Fruit fly (Drosophila melanogaster) whole organism, embryonic: ENCODE results near the gene nmo.
A peak's percentile ranks its signal among the peaks of the same experiment; 100 is the strongest.

Source experiments
- BtbVII ChIP-seq: fragments of 200-800 bp; sonication (Bioruptor generic); optimal IDR thresholded peaks from 3 replicates; lab custom pipeline; 2017; ENCODE audit warnings: missing biosample characterization, mild to moderate bottlenecking, missing genetic modification characterization
- CG10147 ChIP-seq: fragments of 200-800 bp; sonication (Bioruptor generic); optimal IDR thresholded peaks from 2 replicates; lab custom pipeline; 2019; ENCODE audit warnings: missing biosample characterization, mild to moderate bottlenecking, missing genetic modification characterization, moderate library complexity
- CG10431 ChIP-seq: fragments of 200-800 bp; sonication (Bioruptor generic); optimal IDR thresholded peaks from 3 replicates; lab custom pipeline; 2018; ENCODE audit warnings: missing biosample characterization, mild to moderate bottlenecking, missing genetic modification characterization
- CG11247 ChIP-seq: fragments of 200-800 bp; sonication (Bioruptor generic); IDR thresholded peaks from 2 replicates; pipeline ENCODE4 v1.3.6; 2022; ENCODE audit warnings: missing biosample characterization, missing genetic modification characterization
- CG12071 ChIP-seq: fragments of 200-800 bp; sonication (Bioruptor generic); optimal IDR thresholded peaks from 3 replicates; lab custom pipeline; 2018; ENCODE audit warnings: missing biosample characterization, mild to moderate bottlenecking, missing genetic modification characterization
- CG12659 ChIP-seq: fragments of 200-800 bp; sonication (Bioruptor generic); optimal IDR thresholded peaks from 3 replicates; lab custom pipeline; 2017; ENCODE audit warnings: mild to moderate bottlenecking, missing biosample characterization, missing genetic modification reagents, missing genetic modification characterization
- CG13775 ChIP-seq: fragments of 200-800 bp; sonication (Bioruptor generic); optimal IDR thresholded peaks from 3 replicates; lab custom pipeline; 2017; ENCODE audit warnings: missing biosample characterization, mild to moderate bottlenecking, missing genetic modification characterization
- CG18262 ChIP-seq: fragments of 200-800 bp; optimal IDR thresholded peaks from 3 replicates; lab custom pipeline; 2019; ENCODE audit warnings: missing biosample characterization, mild to moderate bottlenecking, missing genetic modification characterization, moderate library complexity
- CG2712 ChIP-seq: fragments of 200-800 bp; optimal IDR thresholded peaks from 3 replicates; lab custom pipeline; 2019; ENCODE audit warnings: missing biosample characterization, mild to moderate bottlenecking, missing genetic modification characterization, moderate library complexity
- CG32772 ChIP-seq: fragments of 200-800 bp; sonication (Bioruptor generic); IDR thresholded peaks from 2 replicates; pipeline ENCODE4 v1.3.6; 2022; ENCODE audit warnings: missing biosample characterization, missing genetic modification characterization
- CG3281 ChIP-seq: fragments of 200-800 bp; sonication (Bioruptor generic); optimal IDR thresholded peaks from 3 replicates; lab custom pipeline; 2017; ENCODE audit warnings: missing biosample characterization, mild to moderate bottlenecking, missing genetic modification characterization
- CG7556 ChIP-seq: fragments of 200-800 bp; sonication (Bioruptor generic); optimal IDR thresholded peaks from 2 replicates; lab custom pipeline; 2017; ENCODE audit warnings: missing biosample characterization, mild to moderate bottlenecking, missing genetic modification characterization
- CG7839 ChIP-seq: fragments of 200-800 bp; sonication (Bioruptor generic); optimal IDR thresholded peaks from 3 replicates; lab custom pipeline; 2018; ENCODE audit warnings: missing biosample characterization, mild to moderate bottlenecking, missing genetic modification characterization, moderate library complexity
- CG8290 ChIP-seq, 3 experiments: fragments of 200-800 bp; sonication (Bioruptor generic); optimal IDR thresholded peaks; 2 replicates each; lab custom pipeline; 2016 to 2019; ENCODE audit warnings: missing biosample characterization in 3 of 3, missing genetic modification characterization in 3 of 3, mild to moderate bottlenecking in 2 of 3, moderate library complexity in 1 of 3
- CG8359 ChIP-seq: fragments of 200-800 bp; sonication (Bioruptor generic); optimal IDR thresholded peaks from 2 replicates; lab custom pipeline; 2017; ENCODE audit warnings: missing biosample characterization, mild to moderate bottlenecking, missing genetic modification characterization, borderline replicate concordance
- CG9727 ChIP-seq: fragments of 200-800 bp; sonication (Bioruptor generic); optimal IDR thresholded peaks from 3 replicates; lab custom pipeline; 2017; ENCODE audit warnings: missing biosample characterization, mild to moderate bottlenecking, missing genetic modification characterization
- CG9817 ChIP-seq: fragments of 200-800 bp; sonication (Bioruptor generic); optimal IDR thresholded peaks from 2 replicates; lab custom pipeline; 2018; ENCODE audit warnings: missing biosample characterization, mild to moderate bottlenecking, missing genetic modification characterization, moderate library complexity
- CG9932 ChIP-seq: fragments of 200-800 bp; sonication (Bioruptor generic); IDR thresholded peaks from 2 replicates; pipeline ENCODE4 v1.3.6; 2022; ENCODE audit warnings: missing biosample characterization, missing genetic modification characterization
- D19A ChIP-seq: fragments of 200-800 bp; optimal IDR thresholded peaks from 3 replicates; lab custom pipeline; 2019; ENCODE audit warnings: missing biosample characterization, mild to moderate bottlenecking, missing genetic modification characterization, moderate library complexity
- D19B ChIP-seq: fragments of 200-800 bp; sonication (Bioruptor generic); optimal IDR thresholded peaks from 2 replicates; lab custom pipeline; 2017; ENCODE audit warnings: missing biosample characterization, mild to moderate bottlenecking, missing genetic modification characterization
- Med ChIP-seq: fragments of 200-800 bp; sonication (Bioruptor generic); peaks from one replicate; lab custom pipeline; 2016; ENCODE audit warnings: missing biosample characterization, missing genetic modification characterization, mild to moderate bottlenecking, inconsistent platforms, moderate library complexity
- Nf-YC ChIP-seq: fragments of 200-800 bp; optimal IDR thresholded peaks from 3 replicates; lab custom pipeline; 2019; ENCODE audit warnings: missing biosample characterization, mild to moderate bottlenecking, missing genetic modification characterization, moderate library complexity
- Rx ChIP-seq: fragments of 200-800 bp; sonication (Bioruptor generic); IDR thresholded peaks from 2 replicates; pipeline ENCODE4 v1.3.6; 2022; ENCODE audit warnings: missing biosample characterization, missing genetic modification characterization
- Stat92E ChIP-seq, 3 experiments: fragments of >200 bp in 2 of 3; fragments of 200-800 bp in 1 of 3; sonication (Bioruptor generic) in 1 of 3; optimal IDR thresholded peaks; 2 replicates each; lab custom pipeline; 2017 to 2019; ENCODE audit warnings: missing biosample characterization in 3 of 3, missing genetic modification characterization in 3 of 3, mild to moderate bottlenecking in 1 of 3, moderate library complexity in 1 of 3
- abd-A ChIP-seq: fragments of 200-800 bp; sonication (Bioruptor generic); optimal IDR thresholded peaks from 3 replicates; lab custom pipeline; 2019; ENCODE audit warnings: missing biosample characterization, mild to moderate bottlenecking, missing genetic modification characterization, moderate library complexity
- ap ChIP-seq: fragments of 200-800 bp; sonication (Bioruptor generic); IDR thresholded peaks from 2 replicates; pipeline ENCODE4 v1.3.6; 2022; ENCODE audit warnings: missing biosample characterization, missing genetic modification characterization
- caup ChIP-seq: fragments of 200-800 bp; sonication (Bioruptor generic); optimal IDR thresholded peaks from 3 replicates; lab custom pipeline; 2017; ENCODE audit warnings: missing biosample characterization, mild to moderate bottlenecking, missing genetic modification characterization, moderate library complexity; ENCODE audit not compliant: severe bottlenecking
- chinmo ChIP-seq: fragments of 200-800 bp; sonication (Bioruptor generic); IDR thresholded peaks from 4 replicates; pipeline ENCODE4 v1.3.6; 2022; ENCODE audit warnings: missing biosample characterization, missing genetic modification characterization; ENCODE audit not compliant: partially characterized antibody
- ci ChIP-seq: fragments of 200-800 bp; sonication (Bioruptor generic); IDR thresholded peaks from 3 replicates; pipeline ENCODE4 v1.3.6; 2022; ENCODE audit warnings: missing biosample characterization, missing genetic modification characterization
- fd96Cb ChIP-seq: fragments of 200-800 bp; sonication (Bioruptor generic); optimal IDR thresholded peaks from 2 replicates; lab custom pipeline; 2018; ENCODE audit warnings: missing biosample characterization, mild to moderate bottlenecking, missing genetic modification characterization, moderate library complexity
- fu2 ChIP-seq: fragments of 200-800 bp; sonication (Bioruptor generic); optimal IDR thresholded peaks from 2 replicates; lab custom pipeline; 2016; ENCODE audit warnings: missing biosample characterization, missing genetic modification characterization
- gfzf ChIP-seq: fragments of 200-800 bp; sonication (Bioruptor generic); optimal IDR thresholded peaks from 2 replicates; lab custom pipeline; 2016; ENCODE audit warnings: missing biosample characterization, mild to moderate bottlenecking, missing genetic modification characterization, moderate library complexity
- grau ChIP-seq: fragments of 200-800 bp; optimal IDR thresholded peaks from 3 replicates; lab custom pipeline; 2019; ENCODE audit warnings: missing biosample characterization, mild to moderate bottlenecking, missing genetic modification characterization, moderate library complexity
- gsb ChIP-seq: fragments of 200-800 bp; sonication (Bioruptor generic); IDR thresholded peaks from 2 replicates; pipeline ENCODE4 v1.3.6; 2022; ENCODE audit warnings: missing biosample characterization, missing genetic modification characterization
- lmd ChIP-seq: fragments of 200-800 bp; sonication (Bioruptor generic); IDR thresholded peaks from 2 replicates; pipeline ENCODE4 v1.3.6; 2022; ENCODE audit warnings: missing biosample characterization, missing genetic modification characterization
- pzg ChIP-seq: fragments of 200-800 bp; sonication (Bioruptor generic); optimal IDR thresholded peaks from 3 replicates; lab custom pipeline; 2018; ENCODE audit warnings: missing biosample characterization, mild to moderate bottlenecking, missing genetic modification characterization, moderate library complexity
- rib ChIP-seq: fragments of 200-800 bp; sonication (Bioruptor generic); IDR thresholded peaks from 2 replicates; pipeline ENCODE4 v1.3.6; 2022; ENCODE audit warnings: missing biosample characterization, missing genetic modification characterization
- row ChIP-seq: fragments of 200-800 bp; sonication (Bioruptor generic); IDR thresholded peaks from 3 replicates; pipeline ENCODE4 v1.3.6; 2022; ENCODE audit warnings: missing biosample characterization, missing genetic modification characterization
- sd ChIP-seq: fragments of 200-800 bp; sonication (Bioruptor generic); optimal IDR thresholded peaks from 3 replicates; lab custom pipeline; 2018; ENCODE audit warnings: missing biosample characterization, mild to moderate bottlenecking, missing genetic modification characterization, moderate library complexity
- sqz ChIP-seq: fragments of 200-800 bp; sonication (Bioruptor generic); optimal IDR thresholded peaks from 3 replicates; lab custom pipeline; 2018; ENCODE audit warnings: missing biosample characterization, mild to moderate bottlenecking, missing genetic modification characterization
- stwl ChIP-seq: fragments of 200-800 bp; sonication (Bioruptor generic); optimal IDR thresholded peaks from 3 replicates; lab custom pipeline; 2018; ENCODE audit warnings: missing biosample characterization, mild to moderate bottlenecking, missing genetic modification characterization, moderate library complexity
- sug ChIP-seq: fragments of 200-800 bp; optimal IDR thresholded peaks from 2 replicates; lab custom pipeline; 2019; ENCODE audit warnings: missing biosample characterization, mild to moderate bottlenecking, missing genetic modification characterization, moderate library complexity
- ttk ChIP-seq: fragments of 200-800 bp; sonication (Bioruptor generic); IDR thresholded peaks from 2 replicates; pipeline ENCODE4 v2.1.2; 2022; ENCODE audit warnings: missing biosample characterization, missing genetic modification characterization

nmo gene

DNA sequence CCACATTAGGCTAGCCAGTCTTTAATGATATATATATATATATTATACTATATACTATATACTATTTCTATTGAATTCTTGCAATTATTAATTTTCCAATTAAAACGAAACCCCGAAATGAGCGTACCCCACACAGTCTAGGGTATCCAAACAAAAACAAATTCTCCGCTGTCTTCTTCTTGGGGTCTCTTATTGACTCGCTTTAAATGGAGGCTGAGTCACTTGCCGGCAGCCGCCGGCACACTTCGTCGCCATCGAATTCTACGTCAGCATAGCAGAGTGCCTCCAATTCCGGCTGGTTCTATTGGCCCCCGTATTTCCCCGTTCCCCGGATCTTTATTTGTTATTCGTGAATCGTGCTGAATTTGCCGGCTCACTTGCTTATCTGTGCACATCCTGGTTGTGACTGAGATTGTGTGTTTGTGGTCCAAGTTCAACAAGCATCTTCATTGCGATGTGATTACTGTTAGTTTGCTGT is 115.8 kb downstream of the nmo start (continued):
- peak; percentile 28 for TF ChIP-seq CG7839 (tag; lab: Kevin White, UChicago)
- TF ChIP-seq D19A (tag; lab: Kevin White, UChicago), result peak; percentile 38
- TF ChIP-seq stwl, result no peak
- no peak for TF ChIP-seq caup (GFP tag; lab: Kevin White, UChicago)
- peak; percentile 22 for TF ChIP-seq CG18262
- no peak for TF ChIP-seq ttk (GFP tag; lab: Robert Waterston, UW)
- TF ChIP-seq D19B (GFP tag; lab: Kevin White, UChicago), result peak; percentile 78
- peak; percentile 25 for TF ChIP-seq CG9727 (GFP tag; lab: Kevin White, UChicago)
- TF ChIP-seq fd96Cb (tag; lab: Kevin White, UChicago), result no peak
- no peak for TF ChIP-seq gsb (GFP tag; lab: Robert Waterston, UW)
- TF ChIP-seq CG11247 (GFP tag; lab: Robert Waterston, UW), result no peak
- TF ChIP-seq CG10147 (GFP tag; lab: Kevin White, UChicago), result no peak
- TF ChIP-seq lmd (GFP tag; lab: Robert Waterston, UW), result peak; percentile 11; the same call in 1 of the 2 replicates
- TF ChIP-seq CG8290 (GFP tag; optimal IDR thresholded peaks at IDR 0.05; lab: Kevin White, UChicago), result no peak
- TF ChIP-seq CG8290 (tag; optimal IDR thresholded peaks at IDR 0.05; lab: Kevin White, UChicago), result peak in 1 of 2 experiments; percentile 7
- TF ChIP-seq CG8359 (GFP tag; lab: Kevin White, UChicago), result no peak
- peak; percentile 74 for TF ChIP-seq sd (tag; lab: Kevin White, UChicago)
- TF ChIP-seq Rx (GFP tag; lab: Robert Waterston, UW), result no peak
- peak; percentile 38; the same call in 1 of the 3 replicates for TF ChIP-seq ci
- no peak for TF ChIP-seq CG12071 (GFP tag; lab: Kevin White, UChicago)
- TF ChIP-seq CG9932, result peak; percentile 59
- no peak for TF ChIP-seq CG32772 (GFP tag; lab: Robert Waterston, UW)
- no peak for TF ChIP-seq pzg (GFP tag; lab: Kevin White, UChicago)
- peak; percentile 50 for TF ChIP-seq CG2712 (tag; lab: Kevin White, UChicago)
- no peak for TF ChIP-seq sqz (GFP tag; lab: Kevin White, UChicago)
- peak; percentile 18 for TF ChIP-seq abd-A (tag; lab: Kevin White, UChicago)
- peak; percentile 18 for TF ChIP-seq CG9817 (tag; lab: Kevin White, UChicago)
- TF ChIP-seq Stat92E (GFP tag; optimal IDR thresholded peaks at IDR 0.05; lab: Kevin White, UChicago), result no peak
- TF ChIP-seq sug (tag; lab: Kevin White, UChicago), result peak; percentile 62
- peak; percentile 3 for TF ChIP-seq BtbVII
- peak; percentile 46; the same call in 2 of the 3 replicates for TF ChIP-seq row
- TF ChIP-seq fu2, result no peak
- TF ChIP-seq Med (GFP tag; lab: Kevin White, UChicago), result peak; percentile 80
- TF ChIP-seq rib (GFP tag; lab: Robert Waterston, UW), result peak; percentile 78
- peak; percentile 71; the same call in 1 of the 4 replicates for TF ChIP-seq chinmo (GFP tag; lab: Robert Waterston, UW)
- TF ChIP-seq gfzf (GFP tag; lab: Kevin White, UChicago), result no peak
- TF ChIP-seq CG7556 (GFP tag; lab: Kevin White, UChicago), result peak; percentile 20
- no peak for TF ChIP-seq CG10431 (GFP tag; lab: Kevin White, UChicago)
- no peak for TF ChIP-seq ap (GFP tag; lab: Robert Waterston, UW)
- peak; percentile 19 for TF ChIP-seq CG13775 (GFP tag; lab: Kevin White, UChicago)
- peak; percentile 59 for TF ChIP-seq grau
- peak; percentile 2 for TF ChIP-seq CG12659
- peak; percentile 7 for TF ChIP-seq Nf-YC (tag; lab: Kevin White, UChicago)
- TF ChIP-seq CG3281 (GFP tag; lab: Kevin White, UChicago), result peak; percentile 3
